Worm (Caenorhabditis elegans): ENCODE measurements around the gene eel-1.
A peak's percentile ranks its signal among the peaks of the same experiment; 100 is the strongest.
"Not testable (repeated sequence)": the region's sequence is repeated elsewhere in the genome, so short reads cannot be mapped to it uniquely, and the experiment has no call there.

Gene eel-1

ce11 chrIV:3029882-3030281 lies 20.0 kb downstream of the eel-1 start (continued):
- TF ChIP-seq egl-44 (GFP tag; IDR thresholded peaks at IDR 0.05) (no peak), fkh-3 (tag; optimal IDR thresholded peaks at IDR 0.05) (no peak), attf-3 (GFP tag; conservative IDR thresholded peaks at IDR 0.05) (no peak)

ce11 chrIV:3028842-3029241 lies 21.1 kb downstream of the eel-1 start, which contains the start of gene ndnf-1:
Gene ndnf-1, minus strand, starts transcription at chrIV:3028942.
- TF ChIP-seq ztf-6 (GFP tag; IDR thresholded peaks at IDR 0.05) (no peak), ztf-28 (GFP tag; IDR thresholded peaks at IDR 0.05) (no peak), lin-26 (GFP tag; IDR thresholded peaks at IDR 0.05) (no peak)

ce11 chrIV:3025874-3026609 lies 23.9 kb downstream of the eel-1 start:
- TF ChIP-seq ama-1 (optimal IDR thresholded peaks at IDR 0.05) (no peak), ama-1 (GFP tag; optimal IDR thresholded peaks at IDR 0.05) (no peak), somi-1 (GFP tag; optimal IDR thresholded peaks at IDR 0.05) (no peak), hmg-20 (GFP tag; IDR thresholded peaks at IDR 0.05) (no peak), attf-5 (GFP tag; optimal IDR thresholded peaks at IDR 0.05) (no peak)

- not testable (repeated sequence) for TF ChIP-seq snpc-4 (GFP tag; optimal IDR thresholded peaks at IDR 0.05)
- peak in 2 of 4 experiments; percentile 61 to 82 for TF ChIP-seq snpc-4 (tag; optimal IDR thresholded peaks at IDR 0.05)
These were observed 28.6 kb downstream of the eel-1 start for ce11 chrIV:3021304-3021703.

- TF ChIP-seq aptf-2 (GFP tag; conservative IDR thresholded peaks at IDR 0.05) (no peak), hsf-1 (GFP tag; IDR thresholded peaks at IDR 0.05) (no peak), zim-3 (tag; optimal IDR thresholded peaks at IDR 0.05) (no peak), T26A5.8 (tag; optimal IDR thresholded peaks at IDR 0.05) (no peak), egl-44 (GFP tag; IDR thresholded peaks at IDR 0.05) (no peak), let-607 (tag; optimal IDR thresholded peaks at IDR 0.05) (no peak), B0035.1 (tag; optimal IDR thresholded peaks at IDR 0.05) (no peak), ztf-6 (GFP tag; IDR thresholded peaks at IDR 0.05) (no peak), rec-8 (tag; optimal IDR thresholded peaks at IDR 0.05) (no peak), dpff-1 (tag; optimal IDR thresholded peaks at IDR 0.05) (no peak), lin-54 (GFP tag; optimal IDR thresholded peaks at IDR 0.05) (no peak), Y53G8AR.9 (GFP tag; conservative IDR thresholded peaks at IDR 0.05) (no peak), F55B11.4 (tag; optimal IDR thresholded peaks at IDR 0.05; ENCODE audit: borderline replicate concordance, insufficient read depth) (no peak), nhr-120 (GFP tag; IDR thresholded peaks at IDR 0.05) (no peak), pha-4 (tag; optimal IDR thresholded peaks at IDR 0.05) (no peak)
These were observed 30.5 kb downstream of the eel-1 start, which contains the start of gene lin-22 for ce11 chrIV:3019438-3019837. Gene lin-22, plus strand, starts transcription at chrIV:3019738.

DNA sequence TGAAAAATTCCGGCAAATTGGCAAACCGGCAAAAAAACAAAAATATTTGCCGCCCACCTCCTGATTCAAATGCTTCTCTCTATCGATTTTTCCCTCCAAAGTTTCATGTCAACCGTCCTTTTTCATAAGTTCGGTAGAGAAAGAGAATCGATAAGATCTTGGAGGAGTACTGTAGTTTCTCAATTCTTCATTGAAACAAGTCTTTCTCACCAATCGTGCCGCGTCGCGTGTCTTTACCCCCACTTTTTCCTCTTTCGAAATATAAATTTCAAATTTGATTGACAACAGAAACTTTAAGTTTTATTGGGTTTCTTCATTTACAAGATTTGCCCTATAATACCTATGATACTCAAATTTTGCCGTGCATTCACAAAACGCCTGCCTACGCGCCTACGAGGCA lies 31.3 kb downstream of the eel-1 start:
- TF ChIP-seq F57C9.4 (tag; optimal IDR thresholded peaks at IDR 0.05) (no peak), lin-35 (GFP tag; optimal IDR thresholded peaks at IDR 0.05) (no peak), Y67H2A.10 (GFP tag; conservative IDR thresholded peaks at IDR 0.05) (no peak), unc-130 (GFP tag; optimal IDR thresholded peaks at IDR 0.05) (no peak), rcor-1 (GFP tag; IDR thresholded peaks at IDR 0.05) (no peak), sptf-2 (GFP tag; optimal IDR thresholded peaks at IDR 0.05) (no peak), egl-44 (GFP tag; IDR thresholded peaks at IDR 0.05) (no peak), rpc-1 (optimal IDR thresholded peaks at IDR 0.05) (no peak), rpc-1 (tag; optimal IDR thresholded peaks at IDR 0.05) (no peak), egrh-3 (GFP tag; IDR thresholded peaks at IDR 0.05) (no peak), ceh-27 (GFP tag; optimal IDR thresholded peaks at IDR 0.05) (no peak), madf-10 (tag; optimal IDR thresholded peaks at IDR 0.05) (no peak), ztf-25 (GFP tag; IDR thresholded peaks at IDR 0.05) (no peak), mcd-1 (GFP tag; IDR thresholded peaks at IDR 0.05) (no peak), ztf-28 (GFP tag; IDR thresholded peaks at IDR 0.05) (no peak), K12H6.12 (tag; optimal IDR thresholded peaks at IDR 0.05) (no peak), attf-3 (GFP tag; conservative IDR thresholded peaks at IDR 0.05) (no peak), ztf-6 (GFP tag; IDR thresholded peaks at IDR 0.05) (no peak), nhr-80 (tag; optimal IDR thresholded peaks at IDR 0.05) (no peak)

All from whole organism, young adult.